Fruit fly (Drosophila melanogaster): ENCODE measurements around the gene CG13031.
A peak's percentile ranks its signal among the peaks of the same experiment; 100 is the strongest.

Gene CG13031

DNA sequence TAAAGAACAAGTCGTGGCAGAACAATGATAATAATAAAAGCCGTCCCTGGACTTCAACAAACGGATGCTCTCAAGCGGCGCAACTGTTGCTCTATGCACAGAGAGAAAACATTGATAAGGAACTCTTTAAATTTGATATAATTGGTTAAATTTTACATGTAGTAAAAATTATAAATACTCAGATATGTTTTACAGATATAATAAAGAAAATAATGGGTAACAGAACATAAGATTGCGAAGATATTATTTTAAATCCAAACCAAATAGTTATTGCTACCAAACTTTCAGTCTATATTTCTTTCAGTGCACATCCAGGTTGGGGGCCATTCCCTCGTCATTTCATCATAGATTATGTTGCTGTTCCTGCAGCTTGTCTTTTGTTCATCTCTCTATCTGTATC, 25.1 kb downstream of the CG13031 start:
- TF ChIP-seq toe (GFP tag; optimal IDR thresholded peaks at IDR 0.05) (no peak), CG7045 (GFP tag; optimal IDR thresholded peaks at IDR 0.05) (no peak), CG1620 (GFP tag; optimal IDR thresholded peaks at IDR 0.05) (no peak), CG14711 (tag; optimal IDR thresholded peaks at IDR 0.05) (no peak), CG7101 (tag; optimal IDR thresholded peaks at IDR 0.05) (no peak)

- TF ChIP-seq Mnt (GFP tag; optimal IDR thresholded peaks at IDR 0.05), result no peak
- TF ChIP-seq ovo (GFP tag; optimal IDR thresholded peaks at IDR 0.05), result no peak
- TF ChIP-seq Crg-1 (GFP tag; optimal IDR thresholded peaks at IDR 0.05), result no peak
- TF ChIP-seq CG11617 (GFP tag; optimal IDR thresholded peaks at IDR 0.05), result no peak
- TF ChIP-seq CG33017 (tag; optimal IDR thresholded peaks at IDR 0.05), result no peak
- no peak for TF ChIP-seq cic (GFP tag; optimal IDR thresholded peaks at IDR 0.05)
- TF ChIP-seq CG7045 (GFP tag; optimal IDR thresholded peaks at IDR 0.05), result no peak
- peak; percentile 53 for TF ChIP-seq tj (GFP tag; optimal IDR thresholded peaks at IDR 0.05)
These were observed 26.1 kb downstream of the CG13031 start for dm6 chr3L:16750750-16751149.

- TF ChIP-seq ovo (GFP tag; optimal IDR thresholded peaks at IDR 0.05), result no peak
- no peak for TF ChIP-seq CG11617 (GFP tag; optimal IDR thresholded peaks at IDR 0.05)
- TF ChIP-seq cic (GFP tag; optimal IDR thresholded peaks at IDR 0.05), result no peak
- no peak for TF ChIP-seq CG12768 (GFP tag; optimal IDR thresholded peaks at IDR 0.05)
- no peak for TF ChIP-seq CG7045 (GFP tag; optimal IDR thresholded peaks at IDR 0.05)
These were observed 26.9 kb downstream of the CG13031 start for dm6 chr3L:16751487-16752054.

DNA sequence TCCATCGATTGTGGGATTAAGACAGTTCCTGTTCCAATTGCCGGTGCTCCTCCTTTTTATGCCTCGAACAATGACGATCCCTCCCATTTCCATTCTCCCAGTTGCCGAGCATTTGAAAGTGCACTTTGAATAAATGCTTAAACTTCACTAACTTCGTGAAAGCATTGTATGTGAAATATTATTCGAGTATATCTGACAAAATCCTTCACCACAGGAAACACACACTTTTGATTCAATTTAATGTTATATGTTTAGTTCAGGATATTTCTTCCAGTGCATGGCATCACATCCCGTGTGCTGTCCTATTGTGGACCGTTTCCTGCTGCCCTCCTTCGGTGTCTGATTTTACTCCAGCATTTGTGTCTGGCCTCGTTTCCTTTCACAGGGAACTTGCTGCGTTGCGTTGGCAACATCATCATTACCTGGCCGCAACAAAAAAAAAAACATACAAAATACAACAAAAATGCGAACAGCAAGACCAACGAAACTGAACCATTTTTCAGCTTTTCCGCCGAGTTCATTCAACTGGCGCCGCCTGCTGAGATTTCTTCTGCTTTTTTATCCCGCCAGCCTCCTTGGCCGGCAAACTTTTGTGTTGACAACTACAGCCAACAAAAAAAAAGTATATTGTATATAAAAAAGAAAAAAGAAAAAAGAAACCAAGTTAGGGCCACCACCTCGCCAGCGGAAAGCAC, 27.9 kb downstream of the CG13031 start:
- TF ChIP-seq pad (GFP tag; optimal IDR thresholded peaks at IDR 0.05) (no peak), kay (GFP tag; ENCODE audit: borderline replicate concordance) (no peak), tj (GFP tag; optimal IDR thresholded peaks at IDR 0.05) (no peak), CG7045 (GFP tag; optimal IDR thresholded peaks at IDR 0.05) (no peak), CG33017 (tag; optimal IDR thresholded peaks at IDR 0.05) (no peak), Mnt (GFP tag; optimal IDR thresholded peaks at IDR 0.05) (no peak), CG12768 (GFP tag; optimal IDR thresholded peaks at IDR 0.05) (no peak), Clk (GFP tag; optimal IDR thresholded peaks at IDR 0.05) (no peak), cic (GFP tag; optimal IDR thresholded peaks at IDR 0.05) (no peak), toe (GFP tag; optimal IDR thresholded peaks at IDR 0.05) (no peak), CG1620 (GFP tag; optimal IDR thresholded peaks at IDR 0.05) (no peak), CG11617 (GFP tag; optimal IDR thresholded peaks at IDR 0.05) (no peak), cnc (optimal IDR thresholded peaks at IDR 0.05) (no peak), Hr96 (GFP tag; optimal IDR thresholded peaks at IDR 0.05) (no peak), CG7101 (tag; optimal IDR thresholded peaks at IDR 0.05) (no peak), ovo (GFP tag; optimal IDR thresholded peaks at IDR 0.05) (no peak), Crg-1 (GFP tag; optimal IDR thresholded peaks at IDR 0.05) (no peak), bab1 (GFP tag; optimal IDR thresholded peaks at IDR 0.05) (no peak), CG14711 (tag; optimal IDR thresholded peaks at IDR 0.05) (no peak), CG5204 (GFP tag; optimal IDR thresholded peaks at IDR 0.05) (no peak)

dm6 chr3L:16755189-16755588, 30.5 kb downstream of the CG13031 start, which contains the start of gene CG42852:
Gene CG42852 (plus strand): TSS chr3L:16755489.
- TF ChIP-seq CG14711 (tag; optimal IDR thresholded peaks at IDR 0.05), result no peak
- TF ChIP-seq cnc (optimal IDR thresholded peaks at IDR 0.05), result no peak
- no peak for TF ChIP-seq Hr96 (GFP tag; optimal IDR thresholded peaks at IDR 0.05)
- TF ChIP-seq cic (GFP tag; optimal IDR thresholded peaks at IDR 0.05), result no peak

DNA sequence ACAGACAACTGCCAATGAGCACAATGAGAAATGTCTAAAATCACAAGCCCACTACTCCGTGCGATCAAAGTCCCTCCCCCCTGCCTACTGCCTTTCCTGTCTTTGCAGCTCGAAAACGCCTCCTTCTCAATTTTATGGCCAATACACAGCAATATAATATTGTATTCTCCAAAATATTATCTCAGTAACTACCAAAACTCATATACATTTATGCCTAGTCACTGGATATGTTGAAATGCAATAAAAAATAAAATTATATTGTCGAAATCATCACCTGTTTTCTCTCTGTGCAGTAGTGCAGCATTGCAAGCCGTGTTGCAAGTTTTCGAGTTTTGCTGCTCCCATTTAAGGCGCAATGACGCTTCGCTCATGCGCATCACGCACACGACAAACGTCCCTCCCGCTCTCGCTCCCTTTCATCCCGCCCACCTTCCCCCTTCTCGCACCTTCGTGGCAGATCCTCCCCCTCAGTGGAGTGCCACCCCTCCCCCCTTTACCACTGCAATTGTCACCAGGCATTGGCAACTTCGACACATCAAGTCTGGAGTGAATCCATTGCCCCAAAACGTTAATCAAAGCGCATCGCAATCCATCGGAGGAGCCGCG, 33.9 kb downstream of the CG13031 start:
- no peak for TF ChIP-seq pad (GFP tag; optimal IDR thresholded peaks at IDR 0.05)
- TF ChIP-seq CG33017 (tag; optimal IDR thresholded peaks at IDR 0.05), result no peak
- TF ChIP-seq CG12768 (GFP tag; optimal IDR thresholded peaks at IDR 0.05), result no peak
- no peak for TF ChIP-seq CG14711 (tag; optimal IDR thresholded peaks at IDR 0.05)
- TF ChIP-seq toe (GFP tag; optimal IDR thresholded peaks at IDR 0.05), result no peak
- no peak for TF ChIP-seq CG5204 (GFP tag; optimal IDR thresholded peaks at IDR 0.05)
- TF ChIP-seq Hr96 (GFP tag; optimal IDR thresholded peaks at IDR 0.05), result no peak
- no peak for TF ChIP-seq CG7101 (tag; optimal IDR thresholded peaks at IDR 0.05)

DNA sequence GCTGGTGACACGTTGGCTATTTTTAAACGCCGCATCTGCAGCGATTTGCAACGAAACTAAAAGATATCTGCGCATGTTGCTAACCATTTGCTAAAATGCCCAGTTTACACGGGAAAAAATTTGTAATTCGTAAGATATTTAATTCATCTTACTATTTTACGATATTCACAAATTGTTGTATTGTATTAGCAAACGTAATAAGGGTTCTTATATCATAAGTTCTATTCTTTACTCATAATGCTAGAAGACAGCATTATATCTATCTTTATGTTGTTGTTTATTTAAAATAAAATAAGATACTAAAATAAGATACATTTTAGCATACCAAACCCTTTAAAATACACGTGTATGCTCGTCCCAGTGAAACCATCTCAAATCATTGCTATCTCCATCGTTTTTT, 34.8 kb downstream of the CG13031 start:
- TF ChIP-seq Clk (GFP tag; optimal IDR thresholded peaks at IDR 0.05), result no peak
- no peak for TF ChIP-seq CG14711 (tag; optimal IDR thresholded peaks at IDR 0.05)
- TF ChIP-seq CG1620 (GFP tag; optimal IDR thresholded peaks at IDR 0.05), result no peak
- TF ChIP-seq Crg-1 (GFP tag; optimal IDR thresholded peaks at IDR 0.05), result no peak
- TF ChIP-seq tj (GFP tag; optimal IDR thresholded peaks at IDR 0.05), result no peak
- no peak for TF ChIP-seq pad (GFP tag; optimal IDR thresholded peaks at IDR 0.05)
- no peak for TF ChIP-seq CG7101 (tag; optimal IDR thresholded peaks at IDR 0.05)
- TF ChIP-seq kay (GFP tag; ENCODE audit: borderline replicate concordance), result no peak
- no peak for TF ChIP-seq bab1 (GFP tag; optimal IDR thresholded peaks at IDR 0.05)
- no peak for TF ChIP-seq cnc (optimal IDR thresholded peaks at IDR 0.05)
- TF ChIP-seq Hr96 (GFP tag; optimal IDR thresholded peaks at IDR 0.05), result no peak
- no peak for TF ChIP-seq cic (GFP tag; optimal IDR thresholded peaks at IDR 0.05)
- TF ChIP-seq CG11617 (GFP tag; optimal IDR thresholded peaks at IDR 0.05), result no peak
